Fruit fly (Drosophila melanogaster): Measurements from ENCODE around the gene PpD3.

The PpD3 gene

dm6 chr3R:9747272-9747874, 302 bp upstream of the PpD3 start, which contains the start of gene CG12948 (continued):
- TF ChIP-seq pho (GFP tag; optimal IDR thresholded peaks at IDR 0.05) (peak; percentile 40), CG17568 (GFP tag; optimal IDR thresholded peaks at IDR 0.05) (no peak), klu (GFP tag; IDR thresholded peaks at IDR 0.05) (peak; percentile 56; the same call in 1 of the 2 replicates), Kr (GFP tag; optimal IDR thresholded peaks at IDR 0.05) (no peak), CG14014 (GFP tag; IDR thresholded peaks at IDR 0.05) (peak; percentile 53), CG32532 (GFP tag; IDR thresholded peaks at IDR 0.05) (peak; percentile 33; the same call in 1 of the 2 replicates), seq (GFP tag; IDR thresholded peaks at IDR 0.05) (no peak), otp (GFP tag; IDR thresholded peaks at IDR 0.05) (no peak), GATAe (GFP tag; conservative IDR thresholded peaks at IDR 0.05) (no peak), Neu2 (GFP tag; optimal IDR thresholded peaks at IDR 0.05; ENCODE audit: borderline replicate concordance) (no peak), CG4854 (GFP tag; optimal IDR thresholded peaks at IDR 0.05) (peak; percentile 9), CG12744 (GFP tag; optimal IDR thresholded peaks at IDR 0.05) (no peak), CG9727 (GFP tag; optimal IDR thresholded peaks at IDR 0.05) (peak; percentile 61), CG6813 (GFP tag; optimal IDR thresholded peaks at IDR 0.05) (no peak), CG34376 (GFP tag; optimal IDR thresholded peaks at IDR 0.05) (peak; percentile 63), fd96Cb (tag; optimal IDR thresholded peaks at IDR 0.05) (peak; percentile 3), nau (GFP tag; optimal IDR thresholded peaks at IDR 0.05) (no peak), sima (GFP tag; optimal IDR thresholded peaks at IDR 0.05) (no peak), CG31388 (GFP tag; optimal IDR thresholded peaks at IDR 0.05) (no peak), CG15011 (GFP tag; optimal IDR thresholded peaks at IDR 0.05) (no peak), CG16863 (GFP tag; optimal IDR thresholded peaks at IDR 0.05) (peak; percentile 12), Scr (GFP tag; IDR thresholded peaks at IDR 0.05; ENCODE audit: partially characterized antibody) (peak; percentile 96), Gsc (GFP tag; IDR thresholded peaks at IDR 0.05) (no peak), Drgx (GFP tag; IDR thresholded peaks at IDR 0.05) (0 out of 2 replicates have a peak, but pooled peaks have one; percentile 19), Doc2 (GFP tag; IDR thresholded peaks at IDR 0.05) (no peak), Rfx (GFP tag; IDR thresholded peaks at IDR 0.05) (peak; percentile 63), CG3065 (GFP tag; optimal IDR thresholded peaks at IDR 0.05) (no peak), CG10431 (GFP tag; optimal IDR thresholded peaks at IDR 0.05) (no peak), CG17612 (GFP tag; IDR thresholded peaks at IDR 0.05) (no peak), luna (GFP tag; optimal IDR thresholded peaks at IDR 0.05) (no peak), dimm (GFP tag; IDR thresholded peaks at IDR 0.05) (no peak), CG11695 (GFP tag; IDR thresholded peaks at IDR 0.05) (no peak), CG31365 (tag; optimal IDR thresholded peaks at IDR 0.05) (peak; percentile 19), tgo (GFP tag; IDR thresholded peaks at IDR 0.05) (0 out of 3 replicates have a peak, but pooled peaks have one; percentile 40), fru (optimal IDR thresholded peaks at IDR 0.05) (no peak), CG2116 (GFP tag; optimal IDR thresholded peaks at IDR 0.05) (peak; percentile 57), CkIIα-i1 (GFP tag; IDR thresholded peaks at IDR 0.05) (no peak), CG10267 (tag; optimal IDR thresholded peaks at IDR 0.05) (peak; percentile 40), ase (GFP tag; IDR thresholded peaks at IDR 0.05) (no peak), CG7556 (GFP tag; optimal IDR thresholded peaks at IDR 0.05) (no peak), insv (GFP tag; optimal IDR thresholded peaks at IDR 0.05) (peak in 1 of 2 experiments; percentile 32), Dfd (GFP tag; optimal IDR thresholded peaks at IDR 0.05) (no peak), scrt (GFP tag; optimal IDR thresholded peaks at IDR 0.05) (no peak), Tbp (GFP tag; optimal IDR thresholded peaks at IDR 0.05) (no peak), CG10462 (GFP tag; optimal IDR thresholded peaks at IDR 0.05) (no peak), odd (GFP tag; optimal IDR thresholded peaks at IDR 0.05) (no peak), CG15269 (tag; optimal IDR thresholded peaks at IDR 0.05) (no peak), Hmr (GFP tag; optimal IDR thresholded peaks at IDR 0.05) (no peak), CG8359 (GFP tag; optimal IDR thresholded peaks at IDR 0.05; ENCODE audit: borderline replicate concordance) (no peak), CG2889 (GFP tag; IDR thresholded peaks at IDR 0.05) (no peak), Dad (GFP tag; optimal IDR thresholded peaks at IDR 0.05) (peak; percentile 53)

All from whole organism, embryonic.